Fruit fly (Drosophila melanogaster) whole organism, embryonic: ENCODE measurements around the gene Rbcn-3B.
A peak's percentile ranks its signal among the peaks of the same experiment; 100 is the strongest.

ENCODE experiments used
- Ada2b ChIP-seq: fragments of 200-800 bp; sonication (Bioruptor generic); IDR thresholded peaks from 2 replicates; pipeline ENCODE4 v1.3.6; 2022; ENCODE audit warnings: missing biosample characterization, missing genetic modification characterization
- Bteb2 ChIP-seq: fragments of 200-800 bp; sonication (Bioruptor generic); optimal IDR thresholded peaks from 2 replicates; lab custom pipeline; 2016; ENCODE audit warnings: missing biosample characterization, missing genetic modification characterization
- CG1024 ChIP-seq: fragments of 200-800 bp; sonication (Bioruptor generic); IDR thresholded peaks from 2 replicates; pipeline ENCODE4 v1.3.6; 2022; ENCODE audit warnings: missing biosample characterization, missing genetic modification characterization
- CG10366 ChIP-seq: fragments of 200-800 bp; sonication (Bioruptor generic); IDR thresholded peaks from 2 replicates; pipeline ENCODE4 v1.3.6; 2022; ENCODE audit warnings: missing biosample characterization, missing genetic modification characterization
- CG11456 ChIP-seq: fragments of 200-800 bp; sonication (Bioruptor generic); IDR thresholded peaks from 3 replicates; pipeline ENCODE4 v1.3.6; 2022; ENCODE audit warnings: missing biosample characterization, missing genetic modification characterization
- CG11723 ChIP-seq: fragments of 200-800 bp; sonication (Bioruptor generic); optimal IDR thresholded peaks from 2 replicates; lab custom pipeline; 2017; ENCODE audit warnings: missing biosample characterization, mild to moderate bottlenecking, missing genetic modification characterization
- CG12219 ChIP-seq: fragments of 200-800 bp; sonication (Bioruptor generic); optimal IDR thresholded peaks from 3 replicates; lab custom pipeline; 2018; ENCODE audit warnings: missing biosample characterization, mild to moderate bottlenecking, missing genetic modification characterization
- CG13287 ChIP-seq: fragments of 200-800 bp; sonication (Bioruptor generic); IDR thresholded peaks from 2 replicates; pipeline ENCODE4 v1.3.6; 2022; ENCODE audit warnings: missing biosample characterization, missing genetic modification characterization; ENCODE audit not compliant: partially characterized antibody
- CG14441 ChIP-seq: fragments of 200-800 bp; sonication (Bioruptor generic); IDR thresholded peaks from 2 replicates; pipeline ENCODE4 v1.3.6; 2022; ENCODE audit warnings: missing biosample characterization, missing genetic modification characterization
- CG16815 ChIP-seq: fragments of 200-800 bp; sonication (Bioruptor generic); optimal IDR thresholded peaks from 3 replicates; lab custom pipeline; 2017; ENCODE audit warnings: missing biosample characterization, mild to moderate bottlenecking, missing genetic modification characterization
- CG17385 ChIP-seq: fragments of 200-800 bp; sonication (Bioruptor generic); optimal IDR thresholded peaks from 3 replicates; lab custom pipeline; 2018; ENCODE audit warnings: missing biosample characterization, mild to moderate bottlenecking, missing genetic modification characterization
- CG1792 ChIP-seq: fragments of 200-800 bp; sonication (Bioruptor generic); optimal IDR thresholded peaks from 2 replicates; lab custom pipeline; 2016; ENCODE audit warnings: missing biosample characterization, missing genetic modification characterization
- CG2712 ChIP-seq: fragments of 200-800 bp; optimal IDR thresholded peaks from 3 replicates; lab custom pipeline; 2019; ENCODE audit warnings: missing biosample characterization, mild to moderate bottlenecking, missing genetic modification characterization, moderate library complexity
- CG32532 ChIP-seq: fragments of 200-800 bp; sonication (Bioruptor generic); IDR thresholded peaks from 2 replicates; pipeline ENCODE4 v1.3.6; 2022; ENCODE audit warnings: missing biosample characterization, missing genetic modification characterization
- CG6689 ChIP-seq: fragments of 200-800 bp; sonication (Bioruptor generic); IDR thresholded peaks from 2 replicates; pipeline ENCODE4 v1.3.6; 2022; ENCODE audit warnings: missing biosample characterization, missing genetic modification characterization
- CG6765 ChIP-seq: fragments of 200-800 bp; sonication (Bioruptor generic); optimal IDR thresholded peaks from 3 replicates; lab custom pipeline; 2017; ENCODE audit warnings: missing biosample characterization, mild to moderate bottlenecking, missing genetic modification characterization
- CG9437 ChIP-seq: fragments of 200-800 bp; sonication (Bioruptor generic); optimal IDR thresholded peaks from 2 replicates; lab custom pipeline; 2018; ENCODE audit warnings: missing biosample characterization, mild to moderate bottlenecking, missing genetic modification characterization
- CG9609 ChIP-seq: fragments of 200-800 bp; sonication (Bioruptor generic); optimal IDR thresholded peaks from 3 replicates; lab custom pipeline; 2016; ENCODE audit warnings: missing biosample characterization, missing genetic modification characterization
- CG9797 ChIP-seq: fragments of 200-800 bp; sonication (Bioruptor generic); optimal IDR thresholded peaks from 3 replicates; lab custom pipeline; 2018; ENCODE audit warnings: missing biosample characterization, mild to moderate bottlenecking, missing genetic modification characterization
- Chrac-16 ChIP-seq: fragments of 200-800 bp; sonication (Bioruptor generic); optimal IDR thresholded peaks from 3 replicates; lab custom pipeline; 2016; ENCODE audit warnings: missing biosample characterization, missing genetic modification characterization
- Dad ChIP-seq: fragments of 200-800 bp; sonication (Bioruptor generic); optimal IDR thresholded peaks from 3 replicates; lab custom pipeline; 2016; ENCODE audit warnings: missing biosample characterization, missing genetic modification characterization
- Dbx ChIP-seq: fragments of 200-800 bp; sonication (Bioruptor generic); IDR thresholded peaks from 3 replicates; pipeline ENCODE4 v1.3.6; 2022; ENCODE audit warnings: missing biosample characterization, missing genetic modification characterization
- Dip2 ChIP-seq: fragments of 200-800 bp; sonication (Bioruptor generic); IDR thresholded peaks from 2 replicates; pipeline ENCODE4 v1.3.6; 2022; ENCODE audit warnings: missing biosample characterization, missing genetic modification characterization
- E2f1 ChIP-seq: fragments of 200-800 bp; sonication (Bioruptor generic); IDR thresholded peaks from 2 replicates; pipeline ENCODE4 v1.3.6; 2022; ENCODE audit warnings: missing biosample characterization, missing genetic modification characterization
- HHEX ChIP-seq: fragments of 200-800 bp; sonication (Bioruptor generic); optimal IDR thresholded peaks from 3 replicates; lab custom pipeline; 2017; ENCODE audit warnings: missing biosample characterization, mild to moderate bottlenecking, missing genetic modification characterization, missing genetic modification reagents
- HLHmδ ChIP-seq: fragments of 200-800 bp; sonication (Bioruptor generic); optimal IDR thresholded peaks from 2 replicates; lab custom pipeline; 2018; ENCODE audit warnings: missing biosample characterization, mild to moderate bottlenecking, missing genetic modification characterization, moderate library complexity
- Med ChIP-seq: fragments of 200-800 bp; sonication (Bioruptor generic); peaks from one replicate; lab custom pipeline; 2016; ENCODE audit warnings: missing biosample characterization, missing genetic modification characterization, mild to moderate bottlenecking, inconsistent platforms, moderate library complexity
- Neu2 ChIP-seq: fragments of 200-800 bp; sonication (Bioruptor generic); optimal IDR thresholded peaks from 3 replicates; lab custom pipeline; 2016; ENCODE audit warnings: missing biosample characterization, missing genetic modification characterization, borderline replicate concordance
- Nf-YB ChIP-seq: fragments of 200-800 bp; sonication (Bioruptor generic); optimal IDR thresholded peaks from 3 replicates; lab custom pipeline; 2019; ENCODE audit warnings: missing biosample characterization, mild to moderate bottlenecking, missing genetic modification characterization, moderate library complexity
- Nf-YC ChIP-seq: fragments of 200-800 bp; optimal IDR thresholded peaks from 3 replicates; lab custom pipeline; 2019; ENCODE audit warnings: missing biosample characterization, mild to moderate bottlenecking, missing genetic modification characterization, moderate library complexity
- Pdp1 ChIP-seq, 2 experiments: fragments of 200-800 bp; sonication (Bioruptor generic); optimal IDR thresholded peaks; 3 replicates each; lab custom pipeline; 2016; ENCODE audit warnings: missing biosample characterization in 2 of 2, missing genetic modification characterization in 2 of 2, mild to moderate bottlenecking in 1 of 2, moderate library complexity in 1 of 2
- Poxn ChIP-seq: fragments of 200-800 bp; sonication (Bioruptor generic); IDR thresholded peaks from 2 replicates; pipeline ENCODE4 v1.3.6; 2022; ENCODE audit warnings: missing biosample characterization, missing genetic modification characterization
- Sry-β ChIP-seq: fragments of 200-800 bp; sonication (Bioruptor generic); optimal IDR thresholded peaks from 2 replicates; lab custom pipeline; 2018; ENCODE audit warnings: missing biosample characterization, mild to moderate bottlenecking, missing genetic modification characterization, moderate library complexity
- Vsx1 ChIP-seq: fragments of 200-800 bp; sonication (Bioruptor generic); optimal IDR thresholded peaks from 2 replicates; lab custom pipeline; 2017; ENCODE audit warnings: missing biosample characterization, mild to moderate bottlenecking, missing genetic modification characterization, missing genetic modification reagents
- Xbp1 ChIP-seq: fragments of 200-800 bp; sonication (Bioruptor generic); optimal IDR thresholded peaks from 3 replicates; lab custom pipeline; 2016; ENCODE audit warnings: missing biosample characterization, mild to moderate bottlenecking, missing genetic modification characterization
- abd-A ChIP-seq: fragments of 200-800 bp; sonication (Bioruptor generic); optimal IDR thresholded peaks from 3 replicates; lab custom pipeline; 2019; ENCODE audit warnings: missing biosample characterization, mild to moderate bottlenecking, missing genetic modification characterization, moderate library complexity
- bcd ChIP-seq: fragments of 200-800 bp; sonication (Bioruptor generic); optimal IDR thresholded peaks from 2 replicates; lab custom pipeline; 2017; ENCODE audit warnings: missing biosample characterization, mild to moderate bottlenecking, missing genetic modification characterization
- crc ChIP-seq: fragments of 200-800 bp; sonication (Bioruptor generic); optimal IDR thresholded peaks from 2 replicates; lab custom pipeline; 2016; ENCODE audit warnings: missing biosample characterization, missing genetic modification characterization
- crp ChIP-seq, 2 experiments: fragments of 200-800 bp; sonication (Bioruptor generic); optimal IDR thresholded peaks; 2 replicates in 1 of 2; 3 replicates in 1 of 2; lab custom pipeline; 2017; ENCODE audit warnings: missing biosample characterization in 2 of 2, missing genetic modification characterization in 2 of 2, mild to moderate bottlenecking in 1 of 2, moderate library complexity in 1 of 2
- emc ChIP-seq: fragments of 200-800 bp; sonication (Bioruptor generic); optimal IDR thresholded peaks from 2 replicates; lab custom pipeline; 2016; ENCODE audit warnings: missing biosample characterization, missing genetic modification characterization
- ems ChIP-seq: fragments of 200-800 bp; sonication (Bioruptor generic); optimal IDR thresholded peaks from 3 replicates; lab custom pipeline; 2016; ENCODE audit warnings: missing biosample characterization, missing genetic modification characterization
- gcm2 ChIP-seq: fragments of 200-800 bp; sonication (Bioruptor generic); optimal IDR thresholded peaks from 2 replicates; lab custom pipeline; 2016; ENCODE audit warnings: missing biosample characterization, missing genetic modification characterization
- grau ChIP-seq: fragments of 200-800 bp; optimal IDR thresholded peaks from 3 replicates; lab custom pipeline; 2019; ENCODE audit warnings: missing biosample characterization, mild to moderate bottlenecking, missing genetic modification characterization, moderate library complexity
- gro ChIP-seq: fragments of 200-800 bp; sonication (Bioruptor generic); optimal IDR thresholded peaks from 2 replicates; lab custom pipeline; 2016; ENCODE audit warnings: missing biosample characterization, missing genetic modification characterization
- gsb-n ChIP-seq: fragments of 200-800 bp; sonication (Bioruptor generic); optimal IDR thresholded peaks from 3 replicates; lab custom pipeline; 2018; ENCODE audit warnings: missing biosample characterization, mild to moderate bottlenecking, missing genetic modification characterization
- ind ChIP-seq: fragments of 200-800 bp; sonication (Bioruptor generic); optimal IDR thresholded peaks from 3 replicates; lab custom pipeline; 2016; ENCODE audit warnings: missing biosample characterization, missing genetic modification characterization
- lbe ChIP-seq: fragments of 200-800 bp; sonication (Bioruptor generic); optimal IDR thresholded peaks from 2 replicates; lab custom pipeline; 2016; ENCODE audit warnings: missing biosample characterization, mild to moderate bottlenecking, missing genetic modification characterization
- nerfin-2 ChIP-seq: fragments of 200-800 bp; sonication (Bioruptor generic); IDR thresholded peaks from 2 replicates; pipeline ENCODE4 v1.3.6; 2022; ENCODE audit warnings: missing biosample characterization, missing genetic modification characterization; ENCODE audit not compliant: partially characterized antibody
- onecut ChIP-seq: fragments of 200-800 bp; sonication (Bioruptor generic); IDR thresholded peaks from 2 replicates; pipeline ENCODE4 v1.3.6; 2022; ENCODE audit warnings: missing biosample characterization, missing genetic modification characterization
- pum ChIP-seq: fragments of 200-800 bp; sonication (Bioruptor generic); optimal IDR thresholded peaks from 2 replicates; lab custom pipeline; 2016; ENCODE audit warnings: missing biosample characterization, missing genetic modification characterization
- row ChIP-seq: fragments of 200-800 bp; sonication (Bioruptor generic); IDR thresholded peaks from 3 replicates; pipeline ENCODE4 v1.3.6; 2022; ENCODE audit warnings: missing biosample characterization, missing genetic modification characterization
- run ChIP-seq: fragments of 200-800 bp; sonication (Bioruptor generic); optimal IDR thresholded peaks from 3 replicates; lab custom pipeline; 2018; ENCODE audit warnings: missing biosample characterization, mild to moderate bottlenecking, missing genetic modification characterization
- yki ChIP-seq: fragments of >200 bp; optimal IDR thresholded peaks from 3 replicates; lab custom pipeline; 2018

Gene Rbcn-3B

dm6 chrX:1909533-1909932 lies 813 bp downstream of the Rbcn-3B start:
- TF ChIP-seq grau (tag; lab: Kevin White, UChicago) (peak; percentile 81), emc (GFP tag; lab: Kevin White, UChicago) (no peak), pum (GFP tag; lab: Kevin White, UChicago) (no peak), CG1792 (GFP tag; lab: Kevin White, UChicago) (no peak), ems (GFP tag; lab: Kevin White, UChicago) (no peak), CG17385 (GFP tag; lab: Kevin White, UChicago) (no peak), gro (GFP tag; lab: Kevin White, UChicago) (no peak), CG14441 (GFP tag; lab: Robert Waterston, UW) (no peak), bcd (no peak), crp (GFP tag; optimal IDR thresholded peaks at IDR 0.05; lab: Kevin White, UChicago) (no peak), CG12219 (no peak), CG9437 (GFP tag; lab: Kevin White, UChicago) (no peak), CG11456 (GFP tag; lab: Robert Waterston, UW) (no peak), yki (lab: Kevin White, UChicago) (no peak), lbe (no peak), CG9609 (no peak), CG1024 (GFP tag; lab: Robert Waterston, UW) (no peak), Sry-β (no peak), ind (GFP tag; lab: Kevin White, UChicago) (no peak), CG2712 (tag; lab: Kevin White, UChicago) (no peak), Xbp1 (no peak), CG16815 (no peak), Nf-YB (GFP tag; lab: Kevin White, UChicago) (no peak), nerfin-2 (no peak), Dad (GFP tag; lab: Kevin White, UChicago) (no peak), CG6765 (GFP tag; lab: Kevin White, UChicago) (no peak), Neu2 (GFP tag; lab: Kevin White, UChicago) (no peak), Med (peak; percentile 10), Pdp1 (GFP tag; optimal IDR thresholded peaks at IDR 0.05; lab: Kevin White, UChicago) (peak in 1 of 2 experiments; percentile 86), Chrac-16 (GFP tag; lab: Kevin White, UChicago) (no peak), Poxn (GFP tag; lab: Robert Waterston, UW) (no peak), row (peak; percentile 19; the same call in 2 of the 3 replicates), onecut (no peak), Nf-YC (no peak), CG13287 (GFP tag; lab: Robert Waterston, UW) (no peak), gcm2 (no peak), Dip2 (GFP tag; lab: Robert Waterston, UW) (no peak), E2f1 (GFP tag; lab: Robert Waterston, UW) (no peak), HLHmδ (GFP tag; lab: Kevin White, UChicago) (no peak), CG32532 (GFP tag; lab: Robert Waterston, UW) (0 out of 2 replicates have a peak, but pooled peaks have one; percentile 16)

- TF ChIP-seq Vsx1 (GFP tag; lab: Kevin White, UChicago) (no peak), CG9797 (GFP tag; lab: Kevin White, UChicago) (peak; percentile 97), CG11723 (GFP tag; lab: Kevin White, UChicago) (no peak), Dbx (GFP tag; lab: Robert Waterston, UW) (no peak), Ada2b (GFP tag; lab: Robert Waterston, UW) (no peak), gsb-n (no peak), crc (GFP tag; lab: Kevin White, UChicago) (no peak), CG6689 (no peak), Bteb2 (no peak), abd-A (no peak), HHEX (GFP tag; lab: Kevin White, UChicago) (no peak), run (tag; lab: Kevin White, UChicago) (no peak), CG10366 (GFP tag; lab: Robert Waterston, UW) (no peak)
These were observed 14.2 kb downstream of the Rbcn-3B start, which contains the start of the genes eIF2Bepsilon and Ocrl for dm6 chrX:1922765-1923501. TSS of gene eIF2Bepsilon (minus strand) at chrX:1922874. TSS of gene Ocrl (plus strand) at chrX:1922981.
